Worm (Caenorhabditis elegans) whole organism, L4/young adult: Measurements from ENCODE around the gene F23G4.1.

Source experiments
- W03F9.2 ChIP-seq: fragments of 150-350 bp; optimal IDR thresholded peaks from 2 replicates; lab custom pipeline; 2014; ENCODE audit warnings: missing biosample characterization, missing genetic modification characterization
- dao-5 ChIP-seq: sonication (generic microtip); optimal IDR thresholded peaks from 2 replicates; lab custom pipeline; 2016; ENCODE audit warnings: missing genotype, missing genetic modification characterization, moderate library complexity, missing compliant biosample characterization
- him-1 ChIP-seq: sonication (generic microtip); optimal IDR thresholded peaks from 2 replicates; lab custom pipeline; 2016; ENCODE audit warnings: missing genotype, missing genetic modification reagents, missing genetic modification characterization, missing compliant biosample characterization

Gene F23G4.1

DNA sequence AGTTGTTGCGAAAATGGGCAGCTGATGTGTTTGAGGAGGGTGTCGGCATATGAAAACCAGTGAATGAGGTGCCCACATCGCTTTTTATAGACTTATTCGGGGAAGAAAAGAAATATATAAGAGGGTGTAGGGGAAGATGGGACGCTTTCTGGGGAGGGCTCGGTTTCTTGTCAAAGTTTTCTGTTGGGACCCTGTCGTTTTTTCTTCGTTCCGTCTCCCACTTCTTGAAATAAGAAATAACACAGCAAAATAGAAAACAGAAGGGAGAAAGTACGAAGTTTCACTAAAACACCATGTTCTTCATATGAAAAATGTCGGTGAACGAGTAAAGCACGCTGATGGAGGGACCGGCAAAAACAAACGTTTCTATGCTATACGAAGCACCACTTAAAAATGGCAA, 33.4 kb downstream of the F23G4.1 start, which contains the start of gene dop-3:
dop-3 (minus strand) TSS at position 101 of the 400 bp plus-strand sequence.
- no peak for TF ChIP-seq dao-5
- TF ChIP-seq W03F9.2 (tag; lab: Kevin White, UChicago): no peak
- TF ChIP-seq him-1 (tag; lab: Kevin White, UChicago): no peak

DNA sequence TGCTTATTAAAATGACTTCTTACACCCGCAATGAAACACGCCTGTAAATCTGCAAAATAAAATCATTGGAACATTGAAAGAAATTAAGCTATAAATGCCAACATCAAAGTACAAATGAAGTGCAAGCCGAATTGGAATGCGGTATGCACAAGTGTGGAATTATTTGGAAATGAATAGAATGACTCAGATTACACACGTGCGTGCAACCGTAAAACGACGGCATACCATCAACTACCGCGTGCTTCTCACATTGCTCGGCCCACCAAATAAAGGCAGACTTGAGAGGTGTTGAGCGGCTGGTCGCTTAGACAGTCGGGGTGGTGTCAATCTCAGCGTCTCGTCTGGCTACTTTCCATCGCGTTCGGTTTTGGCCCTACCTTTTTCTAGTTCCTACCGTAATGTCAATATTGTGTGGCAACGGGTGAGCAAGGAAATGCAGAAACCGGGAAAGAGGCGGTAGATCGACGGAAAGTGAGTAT, 40.6 kb downstream of the F23G4.1 start, which contains the start of gene aaim-1:
aaim-1 (minus strand) TSS at position 51 of the 479 bp plus-strand sequence.
- TF ChIP-seq W03F9.2 (tag; lab: Kevin White, UChicago) (no peak), him-1 (tag; lab: Kevin White, UChicago) (no peak), dao-5 (no peak)

- TF ChIP-seq him-1 (tag; lab: Kevin White, UChicago): no peak
These were observed 42.5 kb downstream of the F23G4.1 start for ce11 chrX:6560495-6560894.

DNA sequence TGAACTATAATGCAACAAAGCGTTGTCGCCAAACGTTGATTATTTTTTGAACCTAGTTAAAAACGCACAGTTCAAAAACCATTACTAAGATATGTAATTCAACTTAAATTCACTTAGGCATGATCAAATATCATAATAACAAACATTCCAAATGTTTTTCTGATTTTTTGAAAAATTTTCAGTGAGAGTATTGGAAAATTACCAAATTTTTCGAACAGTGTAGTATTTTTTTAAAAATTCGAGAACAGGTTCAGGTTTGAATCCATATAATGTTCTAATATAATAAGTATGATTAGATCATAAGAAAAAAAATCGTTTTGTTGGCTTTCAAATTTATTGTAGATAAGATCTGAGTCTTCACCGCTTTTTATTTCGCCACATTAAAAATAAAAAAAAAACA, 49.4 kb downstream of the F23G4.1 start:
- no peak for TF ChIP-seq dao-5
- no peak for TF ChIP-seq him-1 (tag; lab: Kevin White, UChicago)
- TF ChIP-seq W03F9.2 (tag; lab: Kevin White, UChicago): no peak

- no peak for TF ChIP-seq W03F9.2 (tag; lab: Kevin White, UChicago)
- TF ChIP-seq him-1 (tag; lab: Kevin White, UChicago): no peak
- TF ChIP-seq dao-5: no peak
These were observed 50.1 kb downstream of the F23G4.1 start, which contains the start of gene svh-2 for ce11 chrX:6552806-6553337. TSS of gene svh-2 (plus strand) at chrX:6553287.

DNA sequence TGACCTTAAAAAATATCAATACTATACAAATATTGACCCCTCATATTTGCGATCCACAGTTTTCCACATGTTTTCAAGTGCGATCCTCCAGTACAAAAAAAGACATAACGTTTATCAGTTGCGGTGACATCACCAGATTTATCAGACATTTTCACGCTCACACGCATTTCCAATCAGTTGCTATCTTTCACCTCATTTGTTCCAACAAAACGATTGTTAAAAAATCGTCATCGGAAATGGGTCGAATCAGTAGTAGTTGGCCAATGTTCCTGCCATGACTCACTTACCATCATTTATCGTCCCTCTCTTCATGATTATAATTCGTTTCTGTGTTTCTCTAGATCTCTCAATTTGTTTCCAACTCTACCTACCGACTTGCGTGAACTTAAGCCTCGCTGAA, 51.3 kb downstream of the F23G4.1 start:
- TF ChIP-seq him-1 (tag; lab: Kevin White, UChicago) (no peak), W03F9.2 (tag; lab: Kevin White, UChicago) (no peak), dao-5 (no peak)
